Fruit fly (Drosophila melanogaster) whole organism, embryonic: ENCODE data around the gene PIG-C.

ENCODE experiments used
- Atf6 ChIP-seq: fragments of 200-800 bp; sonication (Bioruptor generic); IDR thresholded peaks from 2 replicates; pipeline ENCODE4 v1.3.6; 2022; ENCODE audit warnings: missing biosample characterization, missing genetic modification characterization
- CG10366 ChIP-seq: fragments of 200-800 bp; sonication (Bioruptor generic); IDR thresholded peaks from 2 replicates; pipeline ENCODE4 v1.3.6; 2022; ENCODE audit warnings: missing biosample characterization, missing genetic modification characterization
- CG10462 ChIP-seq: fragments of 200-800 bp; sonication (Bioruptor generic); optimal IDR thresholded peaks from 2 replicates; lab custom pipeline; 2016; ENCODE audit warnings: missing biosample characterization, missing genetic modification characterization
- CG12769 ChIP-seq: fragments of 200-800 bp; sonication (Bioruptor generic); optimal IDR thresholded peaks from 2 replicates; lab custom pipeline; 2019; ENCODE audit warnings: missing biosample characterization, mild to moderate bottlenecking, missing genetic modification characterization, moderate library complexity
- CG13296 ChIP-seq: fragments of 200-800 bp; sonication (Bioruptor generic); optimal IDR thresholded peaks from 3 replicates; lab custom pipeline; 2018; ENCODE audit warnings: missing biosample characterization, mild to moderate bottlenecking, missing genetic modification characterization
- CG13894 ChIP-seq: fragments of 200-800 bp; sonication (Bioruptor generic); optimal IDR thresholded peaks from 3 replicates; lab custom pipeline; 2018; ENCODE audit warnings: missing biosample characterization, mild to moderate bottlenecking, missing genetic modification characterization, moderate library complexity
- CG1647 ChIP-seq: fragments of 200-800 bp; sonication (Bioruptor generic); optimal IDR thresholded peaks from 3 replicates; lab custom pipeline; 2016; ENCODE audit warnings: missing biosample characterization, missing genetic modification characterization
- CG17802 ChIP-seq: fragments of 200-800 bp; sonication (Bioruptor generic); optimal IDR thresholded peaks from 2 replicates; lab custom pipeline; 2018; ENCODE audit warnings: missing biosample characterization, mild to moderate bottlenecking, missing genetic modification characterization, moderate library complexity
- CG18764 ChIP-seq: fragments of 200-800 bp; sonication (Bioruptor generic); optimal IDR thresholded peaks from 3 replicates; lab custom pipeline; 2016; ENCODE audit warnings: missing biosample characterization, missing genetic modification characterization
- CG31388 ChIP-seq: fragments of 200-800 bp; sonication (Bioruptor generic); optimal IDR thresholded peaks from 2 replicates; lab custom pipeline; 2016; ENCODE audit warnings: missing biosample characterization, missing genetic modification characterization
- CG3281 ChIP-seq: fragments of 200-800 bp; sonication (Bioruptor generic); optimal IDR thresholded peaks from 3 replicates; lab custom pipeline; 2017; ENCODE audit warnings: missing biosample characterization, mild to moderate bottlenecking, missing genetic modification characterization
- CG34376 ChIP-seq: fragments of 200-800 bp; sonication (Bioruptor generic); optimal IDR thresholded peaks from 2 replicates; lab custom pipeline; 2018; ENCODE audit warnings: missing biosample characterization, mild to moderate bottlenecking, missing genetic modification characterization
- CG42726 ChIP-seq: fragments of 200-800 bp; sonication (Bioruptor generic); IDR thresholded peaks from 2 replicates; pipeline ENCODE4 v1.3.6; 2022; ENCODE audit warnings: missing biosample characterization, missing genetic modification characterization; ENCODE audit not compliant: partially characterized antibody
- CG4328 ChIP-seq: fragments of 200-800 bp; sonication (Bioruptor generic); optimal IDR thresholded peaks from 3 replicates; lab custom pipeline; 2017; ENCODE audit warnings: missing biosample characterization, missing genetic modification reagents, missing genetic modification characterization
- CG5180 ChIP-seq: fragments of 200-800 bp; sonication (Bioruptor generic); optimal IDR thresholded peaks from 3 replicates; lab custom pipeline; 2017; ENCODE audit warnings: missing biosample characterization, missing genetic modification characterization, mild to moderate bottlenecking, moderate library complexity, missing genetic modification reagents
- CG5245 ChIP-seq: fragments of 200-800 bp; sonication (Bioruptor generic); optimal IDR thresholded peaks from 3 replicates; lab custom pipeline; 2016; ENCODE audit warnings: missing biosample characterization, missing genetic modification characterization
- CG6654 ChIP-seq: fragments of 200-800 bp; sonication (Bioruptor generic); optimal IDR thresholded peaks from 2 replicates; lab custom pipeline; 2017; ENCODE audit warnings: missing biosample characterization, mild to moderate bottlenecking, missing genetic modification characterization
- CG9727 ChIP-seq: fragments of 200-800 bp; sonication (Bioruptor generic); optimal IDR thresholded peaks from 3 replicates; lab custom pipeline; 2017; ENCODE audit warnings: missing biosample characterization, mild to moderate bottlenecking, missing genetic modification characterization
- Dip3 ChIP-seq: fragments of 200-800 bp; sonication (Bioruptor generic); optimal IDR thresholded peaks from 3 replicates; lab custom pipeline; 2016; ENCODE audit warnings: missing biosample characterization, missing genetic modification characterization
- Fer1 ChIP-seq: fragments of 200-800 bp; sonication (Bioruptor generic); optimal IDR thresholded peaks from 2 replicates; lab custom pipeline; 2017; ENCODE audit warnings: missing biosample characterization, mild to moderate bottlenecking, missing genetic modification characterization
- Gug ChIP-seq: fragments of 200-800 bp; sonication (Bioruptor generic); IDR thresholded peaks from 4 replicates; pipeline ENCODE4 v1.3.6; 2022; ENCODE audit warnings: missing biosample characterization, missing genetic modification characterization
- Med ChIP-seq: fragments of 200-800 bp; sonication (Bioruptor generic); peaks from one replicate; lab custom pipeline; 2016; ENCODE audit warnings: missing biosample characterization, missing genetic modification characterization, mild to moderate bottlenecking, inconsistent platforms, moderate library complexity
- Nf-YA ChIP-seq: fragments of 200-800 bp; sonication (Bioruptor generic); IDR thresholded peaks from 2 replicates; pipeline ENCODE4 v1.3.6; 2022; ENCODE audit warnings: missing biosample characterization, missing genetic modification characterization
- Xrp1 ChIP-seq: fragments of 200-800 bp; sonication (Bioruptor generic); IDR thresholded peaks from 2 replicates; pipeline ENCODE4 v1.3.6; 2022; ENCODE audit warnings: missing biosample characterization, missing genetic modification characterization
- YL-1 ChIP-seq: fragments of 200-800 bp; sonication (Bioruptor generic); optimal IDR thresholded peaks from 3 replicates; lab custom pipeline; 2017; ENCODE audit warnings: missing biosample characterization, mild to moderate bottlenecking, missing genetic modification characterization
- amos ChIP-seq: fragments of 200-800 bp; sonication (Bioruptor generic); IDR thresholded peaks from 2 replicates; pipeline ENCODE4 v1.3.6; 2022; ENCODE audit warnings: missing biosample characterization, missing genetic modification characterization; ENCODE audit not compliant: partially characterized antibody
- cwo ChIP-seq: fragments of 200-800 bp; sonication (Bioruptor generic); optimal IDR thresholded peaks from 3 replicates; lab custom pipeline; 2017; ENCODE audit warnings: missing biosample characterization, missing genetic modification characterization, mild to moderate bottlenecking, moderate library complexity, missing genetic modification reagents
- disco-r ChIP-seq: fragments of 200-800 bp; sonication (Bioruptor generic); optimal IDR thresholded peaks from 2 replicates; lab custom pipeline; 2016; ENCODE audit warnings: missing biosample characterization, missing genetic modification characterization
- dmrt99B ChIP-seq: fragments of 200-800 bp; sonication (Bioruptor generic); optimal IDR thresholded peaks from 2 replicates; lab custom pipeline; 2018; ENCODE audit warnings: missing biosample characterization, mild to moderate bottlenecking, missing genetic modification characterization, moderate library complexity
- emc ChIP-seq: fragments of 200-800 bp; sonication (Bioruptor generic); optimal IDR thresholded peaks from 2 replicates; lab custom pipeline; 2016; ENCODE audit warnings: missing biosample characterization, missing genetic modification characterization
- inv ChIP-seq: fragments of 200-800 bp; sonication (Bioruptor generic); IDR thresholded peaks from 2 replicates; pipeline ENCODE4 v1.3.6; 2022; ENCODE audit warnings: missing biosample characterization, missing genetic modification characterization; ENCODE audit not compliant: partially characterized antibody
- jing ChIP-seq: fragments of 200-800 bp; sonication (Bioruptor generic); optimal IDR thresholded peaks from 2 replicates; lab custom pipeline; 2018; ENCODE audit warnings: missing biosample characterization, mild to moderate bottlenecking, missing genetic modification characterization
- lab ChIP-seq: fragments of 200-800 bp; sonication (Bioruptor generic); optimal IDR thresholded peaks from 3 replicates; lab custom pipeline; 2017; ENCODE audit warnings: missing biosample characterization, missing genetic modification characterization, mild to moderate bottlenecking, moderate library complexity, missing genetic modification reagents
- nom ChIP-seq: fragments of 200-800 bp; sonication (Bioruptor generic); optimal IDR thresholded peaks from 2 replicates; lab custom pipeline; 2017; ENCODE audit warnings: missing biosample characterization, missing genetic modification characterization, mild to moderate bottlenecking, moderate library complexity, missing genetic modification reagents
- oc ChIP-seq: fragments of 200-800 bp; sonication (Bioruptor generic); optimal IDR thresholded peaks from 2 replicates; lab custom pipeline; 2018; ENCODE audit warnings: missing biosample characterization, mild to moderate bottlenecking, missing genetic modification characterization, moderate library complexity
- odd ChIP-seq: fragments of 200-800 bp; sonication (Bioruptor generic); optimal IDR thresholded peaks from 2 replicates; lab custom pipeline; 2017; ENCODE audit warnings: missing biosample characterization, mild to moderate bottlenecking, missing genetic modification characterization
- psq ChIP-seq: fragments of 200-800 bp; sonication (Bioruptor generic); optimal IDR thresholded peaks from 2 replicates; lab custom pipeline; 2017; ENCODE audit warnings: missing biosample characterization, missing genetic modification characterization
- row ChIP-seq: fragments of 200-800 bp; sonication (Bioruptor generic); IDR thresholded peaks from 3 replicates; pipeline ENCODE4 v1.3.6; 2022; ENCODE audit warnings: missing biosample characterization, missing genetic modification characterization
- sens-2 ChIP-seq: fragments of 200-800 bp; sonication (Bioruptor generic); IDR thresholded peaks from 2 replicates; pipeline ENCODE4 v1.3.6; 2022; ENCODE audit warnings: missing biosample characterization, missing genetic modification characterization
- tin ChIP-seq: fragments of 200-800 bp; sonication (Bioruptor generic); optimal IDR thresholded peaks from 3 replicates; lab custom pipeline; 2016; ENCODE audit warnings: missing biosample characterization, missing genetic modification characterization
- vvl ChIP-seq: fragments of 200-800 bp; sonication (Bioruptor generic); IDR thresholded peaks from 2 replicates; pipeline ENCODE4 v1.3.6; 2022; ENCODE audit warnings: missing biosample characterization, missing genetic modification characterization
- zen2 ChIP-seq: fragments of 200-800 bp; sonication (Bioruptor generic); IDR thresholded peaks from 3 replicates; pipeline ENCODE4 v1.3.6; 2022; ENCODE audit warnings: missing biosample characterization, missing genetic modification characterization; ENCODE audit not compliant: partially characterized antibody

The PIG-C gene

DNA sequence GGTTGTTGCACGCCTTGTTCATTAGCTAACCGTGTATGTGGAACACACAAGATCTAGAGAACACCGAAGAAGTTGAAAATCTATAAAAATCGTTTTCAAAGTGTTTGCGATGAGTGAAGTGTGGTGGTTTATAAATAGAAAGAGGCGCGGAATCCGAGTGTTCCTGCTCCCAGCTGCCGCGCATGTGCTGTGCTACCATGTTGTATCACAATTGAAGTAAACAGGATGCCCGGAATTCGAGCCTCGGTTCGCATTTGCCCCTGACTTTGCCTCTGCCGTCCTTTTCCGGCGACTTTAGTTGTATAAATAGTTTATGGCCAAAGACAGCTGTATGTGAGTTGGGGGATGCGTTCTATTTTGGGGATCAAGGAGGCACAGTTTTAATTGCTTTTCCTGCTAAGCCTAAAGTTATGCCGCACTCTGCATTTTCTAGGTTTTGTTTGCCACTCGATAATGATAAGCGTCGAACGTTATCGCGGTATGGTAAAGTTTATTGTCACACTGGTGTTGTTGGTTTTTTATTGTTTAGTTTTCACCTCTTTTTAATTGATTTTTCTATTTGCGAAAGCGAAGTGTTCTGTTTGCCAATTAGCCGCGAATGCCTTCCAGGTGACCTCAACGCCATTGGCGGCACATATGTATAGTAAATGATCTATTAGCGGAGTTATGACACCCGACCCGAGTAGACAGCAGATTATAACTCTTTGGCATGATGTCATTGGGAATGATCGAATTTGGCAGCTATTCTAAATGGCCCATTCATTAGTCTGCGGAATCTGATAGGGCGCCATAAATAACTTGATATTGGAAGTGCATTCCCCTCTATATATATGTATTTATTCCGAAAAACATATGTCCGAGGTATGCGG lies 30.2 kb upstream of the PIG-C start (continued):
- TF ChIP-seq Nf-YA (GFP tag; lab: Robert Waterston, UW): no peak
- no peak for TF ChIP-seq CG18764 (GFP tag; lab: Kevin White, UChicago)
- no peak for TF ChIP-seq CG10366
- peak; percentile 17 for TF ChIP-seq Fer1 (GFP tag; lab: Kevin White, UChicago)
- 0 out of 2 replicates have a peak, but pooled peaks have one; percentile 13 for TF ChIP-seq Xrp1 (GFP tag; lab: Robert Waterston, UW)

DNA sequence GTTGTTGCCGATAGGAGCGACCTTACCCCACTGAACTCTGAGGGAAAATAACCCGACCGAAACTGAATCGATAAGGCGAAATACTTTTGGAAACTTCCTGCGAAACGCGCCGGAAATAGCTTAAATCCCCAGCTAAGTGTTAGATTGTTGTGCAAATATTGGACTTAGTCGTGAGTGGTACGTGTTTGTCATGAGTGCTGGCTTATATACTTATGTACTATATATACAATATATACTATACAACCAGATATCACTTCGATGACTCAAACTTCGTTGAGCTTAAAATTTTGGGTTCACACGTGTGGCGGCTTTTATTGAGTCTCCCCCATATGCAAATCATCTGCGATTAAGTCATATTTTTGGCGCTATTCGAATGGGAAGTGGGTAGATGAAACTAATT lies 27.3 kb upstream of the PIG-C start:
- TF ChIP-seq CG9727 (GFP tag; lab: Kevin White, UChicago) (no peak), CG3281 (GFP tag; lab: Kevin White, UChicago) (peak; percentile 13), nom (GFP tag; lab: Kevin White, UChicago) (no peak), CG13894 (tag; lab: Kevin White, UChicago) (peak; percentile 17), tin (GFP tag; lab: Kevin White, UChicago) (no peak), Gug (GFP tag; lab: Robert Waterston, UW) (no peak), CG34376 (GFP tag; lab: Kevin White, UChicago) (peak; percentile 21), jing (GFP tag; lab: Kevin White, UChicago) (no peak), YL-1 (no peak), cwo (peak; percentile 59), odd (GFP tag; lab: Kevin White, UChicago) (no peak), amos (GFP tag; lab: Robert Waterston, UW) (no peak), emc (no peak), CG42726 (GFP tag; lab: Robert Waterston, UW) (no peak), CG10462 (GFP tag; lab: Kevin White, UChicago) (no peak), CG31388 (GFP tag; lab: Kevin White, UChicago) (no peak), Dip3 (GFP tag; lab: Kevin White, UChicago) (no peak), CG13296 (GFP tag; lab: Kevin White, UChicago) (no peak), CG5180 (GFP tag; lab: Kevin White, UChicago) (no peak), zen2 (no peak), CG12769 (tag; lab: Kevin White, UChicago) (peak; percentile 43), lab (GFP tag; lab: Kevin White, UChicago) (peak; percentile 53), CG17802 (no peak), psq (no peak), vvl (GFP tag; lab: Robert Waterston, UW) (no peak), CG5245 (no peak), CG1647 (no peak), oc (tag; lab: Kevin White, UChicago) (peak; percentile 33), Atf6 (GFP tag; lab: Robert Waterston, UW) (0 out of 2 replicates have a peak, but pooled peaks have one; percentile 12), sens-2 (GFP tag; lab: Robert Waterston, UW) (no peak), CG4328 (GFP tag; lab: Kevin White, UChicago) (no peak), dmrt99B (tag; lab: Kevin White, UChicago) (no peak), row (GFP tag; lab: Robert Waterston, UW) (no peak), CG6654 (GFP tag; lab: Kevin White, UChicago) (no peak), Med (GFP tag; lab: Kevin White, UChicago) (peak; percentile 50), inv (GFP tag; lab: Robert Waterston, UW) (no peak), disco-r (no peak)
